Fruit fly (Drosophila melanogaster) S2 (cell line): ENCODE measurements around the gene rt.

Source experiments
- CG8478 ChIP-seq: fragments of >200 bp; optimal IDR thresholded peaks from 2 replicates; lab custom pipeline; 2018
- CTCF ChIP-seq, 2 experiments: fragments of >200 bp; optimal IDR thresholded peaks; 2 replicates each; lab custom pipeline; 2018

DNA sequence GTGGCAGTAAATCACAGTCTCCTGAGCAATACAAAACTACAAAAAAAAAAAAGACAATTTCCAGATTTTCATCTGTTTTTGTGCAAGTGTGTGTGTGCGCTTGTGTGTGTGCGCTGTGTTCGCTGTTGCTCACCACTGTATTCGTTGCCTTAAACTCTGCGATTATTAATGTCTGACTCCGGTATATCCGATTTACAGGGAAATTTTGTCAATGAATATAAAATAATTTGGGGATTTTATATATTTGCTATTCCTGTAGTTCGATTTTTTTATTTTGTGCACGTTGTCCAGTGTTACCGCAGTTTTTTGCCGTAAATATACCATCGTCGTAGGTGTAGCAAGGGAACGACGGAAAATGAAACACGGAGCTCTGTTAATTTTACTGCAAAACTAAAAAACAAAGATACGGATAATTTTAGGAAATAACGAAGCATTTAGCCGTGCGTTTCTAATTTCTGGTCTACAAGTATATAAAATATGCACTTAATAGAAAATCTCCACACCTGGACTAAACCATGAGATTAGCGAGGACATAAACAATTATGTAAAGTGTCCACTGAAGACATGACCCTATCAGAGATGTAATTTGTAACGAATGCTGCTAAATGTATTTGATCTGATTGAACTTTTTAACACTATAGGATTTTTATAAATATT lies 21.7 kb upstream of the rt start, which contains the start of gene Duba:
- TF ChIP-seq CG8478 (lab: Kevin White, UChicago), result no peak
- TF ChIP-seq CTCF (optimal IDR thresholded peaks at IDR 0.05; lab: Kevin White, UChicago), result no peak
